Worm (Caenorhabditis elegans) whole organism, L4/young adult: ENCODE measurements around the gene jmjd-3.1.
A peak's percentile ranks its signal among the peaks of the same experiment; 100 is the strongest.

ENCODE experiments used
- dao-5 ChIP-seq: sonication (generic microtip); optimal IDR thresholded peaks from 2 replicates; lab custom pipeline; 2016; ENCODE audit warnings: missing genotype, missing genetic modification characterization, moderate library complexity, missing compliant biosample characterization
- him-1 ChIP-seq: sonication (generic microtip); optimal IDR thresholded peaks from 2 replicates; lab custom pipeline; 2016; ENCODE audit warnings: missing genotype, missing genetic modification reagents, missing genetic modification characterization, missing compliant biosample characterization

DNA sequence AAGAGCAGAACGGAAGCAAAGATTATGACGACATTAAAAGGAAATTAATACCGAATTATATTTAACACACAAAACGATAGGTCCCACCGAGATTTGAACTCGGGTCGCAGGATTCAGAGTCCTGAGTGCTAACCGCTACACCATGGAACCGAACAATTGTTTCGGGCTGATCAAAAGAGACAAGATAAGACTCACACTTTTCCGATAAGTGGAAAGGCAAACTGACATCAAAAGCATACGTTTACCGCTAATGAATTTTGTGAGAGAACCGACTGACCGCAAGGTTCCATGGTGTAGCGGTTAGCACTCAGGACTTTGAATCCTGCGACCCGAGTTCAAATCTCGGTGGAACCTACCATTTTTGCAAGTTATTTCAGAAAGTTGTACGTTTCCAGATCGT lies 37.9 kb downstream of the jmjd-3.1 start:
- TF ChIP-seq dao-5 (tag; lab: Kevin White, UChicago) (peak; percentile 12), him-1 (no peak)
